Fruit fly (Drosophila melanogaster) whole organism, embryonic: ENCODE data around the gene Wnt6.

Experiments used
- Awh ChIP-seq: fragments of 200-800 bp; sonication (Bioruptor generic); IDR thresholded peaks from 2 replicates; pipeline ENCODE4, ENCODE4 v1.3.6; 2022; ENCODE audit warnings: missing biosample characterization, missing genetic modification characterization
- CG10209 ChIP-seq: fragments of 200-800 bp; sonication (Bioruptor generic); optimal IDR thresholded peaks from 3 replicates; lab custom pipeline; 2017; ENCODE audit warnings: missing biosample characterization, mild to moderate bottlenecking, missing genetic modification characterization, missing genetic modification reagents
- CG10267 ChIP-seq: fragments of 200-800 bp; sonication (Bioruptor generic); optimal IDR thresholded peaks from 2 replicates; lab custom pipeline; 2018; ENCODE audit warnings: missing biosample characterization, mild to moderate bottlenecking, missing genetic modification characterization, moderate library complexity
- CG10462 ChIP-seq: fragments of 200-800 bp; sonication (Bioruptor generic); optimal IDR thresholded peaks from 2 replicates; lab custom pipeline; 2016; ENCODE audit warnings: missing biosample characterization, missing genetic modification characterization
- CG14014 ChIP-seq: fragments of 200-800 bp; sonication (Bioruptor generic); IDR thresholded peaks from 2 replicates; pipeline ENCODE4 v1.3.6; 2022; ENCODE audit warnings: missing biosample characterization, missing genetic modification characterization
- CG14441 ChIP-seq: fragments of 200-800 bp; sonication (Bioruptor generic); IDR thresholded peaks from 2 replicates; pipeline ENCODE4 v1.3.6; 2022; ENCODE audit warnings: missing biosample characterization, missing genetic modification characterization
- CG14965 ChIP-seq: fragments of 200-800 bp; sonication (Bioruptor generic); optimal IDR thresholded peaks from 2 replicates; lab custom pipeline; 2016; ENCODE audit warnings: missing biosample characterization, missing genetic modification characterization, borderline replicate concordance
- CG16815 ChIP-seq: fragments of 200-800 bp; sonication (Bioruptor generic); optimal IDR thresholded peaks from 3 replicates; lab custom pipeline; 2017; ENCODE audit warnings: missing biosample characterization, mild to moderate bottlenecking, missing genetic modification characterization
- CG17361 ChIP-seq: fragments of 200-800 bp; sonication (Bioruptor generic); IDR thresholded peaks from 3 replicates; pipeline ENCODE4 v1.3.6; 2022; ENCODE audit warnings: missing biosample characterization, missing genetic modification characterization
- CG17612 ChIP-seq: fragments of 200-800 bp; sonication (Bioruptor generic); IDR thresholded peaks from 2 replicates; pipeline ENCODE4 v1.3.6; 2022; ENCODE audit warnings: missing biosample characterization, missing genetic modification characterization
- CG2116 ChIP-seq: fragments of 200-800 bp; sonication (Bioruptor generic); optimal IDR thresholded peaks from 3 replicates; lab custom pipeline; 2018; ENCODE audit warnings: missing biosample characterization, mild to moderate bottlenecking, missing genetic modification characterization
- CG31365 ChIP-seq: fragments of 200-800 bp; sonication (Bioruptor generic); optimal IDR thresholded peaks from 2 replicates; lab custom pipeline; 2018; ENCODE audit warnings: missing biosample characterization, mild to moderate bottlenecking, missing genetic modification characterization
- CG32532 ChIP-seq: fragments of 200-800 bp; sonication (Bioruptor generic); IDR thresholded peaks from 2 replicates; pipeline ENCODE4 v1.3.6; 2022; ENCODE audit warnings: missing biosample characterization, missing genetic modification characterization
- CG4282 ChIP-seq: fragments of 200-800 bp; sonication (Bioruptor generic); optimal IDR thresholded peaks from 2 replicates; lab custom pipeline; 2016; ENCODE audit warnings: missing biosample characterization, missing genetic modification characterization
- CG6791 ChIP-seq: fragments of 200-800 bp; sonication (Bioruptor generic); IDR thresholded peaks from 3 replicates; pipeline ENCODE4 v1.3.6; 2022; ENCODE audit warnings: missing biosample characterization, missing genetic modification characterization; ENCODE audit not compliant: partially characterized antibody
- CG7745 ChIP-seq: fragments of 200-800 bp; sonication (Bioruptor generic); optimal IDR thresholded peaks from 2 replicates; lab custom pipeline; 2018; ENCODE audit warnings: missing biosample characterization, mild to moderate bottlenecking, missing genetic modification characterization, moderate library complexity
- CG8290 ChIP-seq, 3 experiments: fragments of 200-800 bp; sonication (Bioruptor generic); optimal IDR thresholded peaks; 2 replicates each; lab custom pipeline; 2016 to 2019; ENCODE audit warnings: missing biosample characterization in 3 of 3, missing genetic modification characterization in 3 of 3, mild to moderate bottlenecking in 2 of 3, moderate library complexity in 1 of 3
- CG9932 ChIP-seq: fragments of 200-800 bp; sonication (Bioruptor generic); IDR thresholded peaks from 2 replicates; pipeline ENCODE4 v1.3.6; 2022; ENCODE audit warnings: missing biosample characterization, missing genetic modification characterization
- CkIIα-i1 ChIP-seq: fragments of 200-800 bp; sonication (Bioruptor generic); IDR thresholded peaks from 2 replicates; pipeline ENCODE4 v1.3.6; 2022; ENCODE audit warnings: missing biosample characterization, missing genetic modification characterization
- Dad ChIP-seq: fragments of 200-800 bp; sonication (Bioruptor generic); optimal IDR thresholded peaks from 3 replicates; lab custom pipeline; 2016; ENCODE audit warnings: missing biosample characterization, missing genetic modification characterization
- Dfd ChIP-seq, 2 experiments: fragments of >200 bp; optimal IDR thresholded peaks; 2 replicates each; lab custom pipeline; 2017; ENCODE audit warnings: missing biosample characterization in 2 of 2, missing genetic modification characterization in 2 of 2
- Fer3 ChIP-seq: fragments of 200-800 bp; sonication (Bioruptor generic); optimal IDR thresholded peaks from 2 replicates; lab custom pipeline; 2018; ENCODE audit warnings: missing biosample characterization, mild to moderate bottlenecking, missing genetic modification characterization, moderate library complexity
- Meics ChIP-seq: fragments of 200-800 bp; sonication (Bioruptor generic); optimal IDR thresholded peaks from 2 replicates; lab custom pipeline; 2017; ENCODE audit warnings: missing biosample characterization, mild to moderate bottlenecking, missing genetic modification characterization
- Sin3A ChIP-seq: fragments of >200 bp; optimal IDR thresholded peaks from 2 replicates; lab custom pipeline; 2018
- Stat92E ChIP-seq, 3 experiments: fragments of >200 bp in 2 of 3; fragments of 200-800 bp in 1 of 3; sonication (Bioruptor generic) in 1 of 3; optimal IDR thresholded peaks; 2 replicates each; lab custom pipeline; 2017 to 2019; ENCODE audit warnings: missing biosample characterization in 3 of 3, missing genetic modification characterization in 3 of 3, mild to moderate bottlenecking in 1 of 3, moderate library complexity in 1 of 3
- Tbp ChIP-seq: fragments of >200 bp; optimal IDR thresholded peaks from 2 replicates; lab custom pipeline; 2018; ENCODE audit warnings: missing biosample characterization, missing genetic modification characterization
- YL-1 ChIP-seq: fragments of 200-800 bp; sonication (Bioruptor generic); optimal IDR thresholded peaks from 3 replicates; lab custom pipeline; 2017; ENCODE audit warnings: missing biosample characterization, mild to moderate bottlenecking, missing genetic modification characterization
- ash1 ChIP-seq: fragments of 200-800 bp; sonication (Bioruptor generic); optimal IDR thresholded peaks from 2 replicates; lab custom pipeline; 2018; ENCODE audit warnings: missing biosample characterization, mild to moderate bottlenecking, missing genetic modification characterization
- cad ChIP-seq: fragments of >200 bp; optimal IDR thresholded peaks from 2 replicates; lab custom pipeline; 2017; ENCODE audit warnings: missing biosample characterization, missing genetic modification characterization
- cg ChIP-seq: fragments of 200-800 bp; sonication (Bioruptor generic); optimal IDR thresholded peaks from 3 replicates; lab custom pipeline; 2019; ENCODE audit warnings: missing biosample characterization, mild to moderate bottlenecking, missing genetic modification characterization, moderate library complexity
- ci ChIP-seq: fragments of 200-800 bp; sonication (Bioruptor generic); IDR thresholded peaks from 3 replicates; pipeline ENCODE4 v1.3.6; 2022; ENCODE audit warnings: missing biosample characterization, missing genetic modification characterization
- corto ChIP-seq: fragments of 200-800 bp; sonication (Bioruptor generic); optimal IDR thresholded peaks from 2 replicates; lab custom pipeline; 2016; ENCODE audit warnings: missing biosample characterization, mild to moderate bottlenecking, missing genetic modification characterization, moderate library complexity
- crol ChIP-seq: fragments of 200-800 bp; sonication (Bioruptor generic); IDR thresholded peaks from 2 replicates; pipeline ENCODE4 v1.3.6; 2022; ENCODE audit warnings: missing biosample characterization, missing genetic modification characterization
- dati ChIP-seq: fragments of 200-800 bp; sonication (Bioruptor generic); IDR thresholded peaks from 2 replicates; pipeline ENCODE4 v1.3.6; 2022; ENCODE audit warnings: missing biosample characterization, missing genetic modification characterization
- ems ChIP-seq: fragments of 200-800 bp; sonication (Bioruptor generic); optimal IDR thresholded peaks from 3 replicates; lab custom pipeline; 2016; ENCODE audit warnings: missing biosample characterization, missing genetic modification characterization
- ken ChIP-seq: fragments of 200-800 bp; sonication (Bioruptor generic); IDR thresholded peaks from 3 replicates; pipeline ENCODE4 v1.3.6; 2022; ENCODE audit warnings: missing biosample characterization, missing genetic modification characterization
- lbe ChIP-seq: fragments of 200-800 bp; sonication (Bioruptor generic); optimal IDR thresholded peaks from 2 replicates; lab custom pipeline; 2016; ENCODE audit warnings: missing biosample characterization, mild to moderate bottlenecking, missing genetic modification characterization
- nom ChIP-seq: fragments of 200-800 bp; sonication (Bioruptor generic); optimal IDR thresholded peaks from 2 replicates; lab custom pipeline; 2017; ENCODE audit warnings: missing biosample characterization, missing genetic modification characterization, mild to moderate bottlenecking, moderate library complexity, missing genetic modification reagents
- pita ChIP-seq: fragments of 200-800 bp; sonication (Bioruptor generic); optimal IDR thresholded peaks from 2 replicates; lab custom pipeline; 2017; ENCODE audit warnings: missing biosample characterization, mild to moderate bottlenecking, missing genetic modification characterization
- run ChIP-seq: fragments of 200-800 bp; sonication (Bioruptor generic); optimal IDR thresholded peaks from 3 replicates; lab custom pipeline; 2018; ENCODE audit warnings: missing biosample characterization, mild to moderate bottlenecking, missing genetic modification characterization
- sc ChIP-seq, 3 experiments: fragments of >200 bp in 2 of 3; fragments of 200-800 bp in 1 of 3; sonication (Bioruptor generic) in 1 of 3; optimal IDR thresholded peaks; 2 replicates in 2 of 3; 3 replicates in 1 of 3; lab custom pipeline; 2017; ENCODE audit warnings: mild to moderate bottlenecking in 1 of 3, missing biosample characterization in 1 of 3, missing genetic modification characterization in 1 of 3, missing genetic modification reagents in 1 of 3
- schlank ChIP-seq: fragments of 200-800 bp; sonication (Bioruptor generic); optimal IDR thresholded peaks from 2 replicates; lab custom pipeline; 2018; ENCODE audit warnings: missing biosample characterization, mild to moderate bottlenecking, missing genetic modification characterization
- sens ChIP-seq: fragments of 200-800 bp; sonication (Bioruptor generic); peaks from one replicate; lab custom pipeline; 2016; ENCODE audit warnings: missing biosample characterization, missing genetic modification characterization
- stwl ChIP-seq: fragments of 200-800 bp; sonication (Bioruptor generic); optimal IDR thresholded peaks from 3 replicates; lab custom pipeline; 2018; ENCODE audit warnings: missing biosample characterization, mild to moderate bottlenecking, missing genetic modification characterization, moderate library complexity
- trem ChIP-seq: fragments of 200-800 bp; optimal IDR thresholded peaks from 3 replicates; lab custom pipeline; 2019; ENCODE audit warnings: missing biosample characterization, mild to moderate bottlenecking, missing genetic modification characterization, moderate library complexity
- wek ChIP-seq: fragments of 200-800 bp; sonication (Bioruptor generic); optimal IDR thresholded peaks from 3 replicates; lab custom pipeline; 2018; ENCODE audit warnings: missing biosample characterization, mild to moderate bottlenecking, missing genetic modification characterization, moderate library complexity
- zf30C ChIP-seq: fragments of 200-800 bp; sonication (Bioruptor generic); optimal IDR thresholded peaks from 3 replicates; lab custom pipeline; 2018; ENCODE audit warnings: missing biosample characterization, mild to moderate bottlenecking, missing genetic modification characterization

Wnt6 gene

DNA sequence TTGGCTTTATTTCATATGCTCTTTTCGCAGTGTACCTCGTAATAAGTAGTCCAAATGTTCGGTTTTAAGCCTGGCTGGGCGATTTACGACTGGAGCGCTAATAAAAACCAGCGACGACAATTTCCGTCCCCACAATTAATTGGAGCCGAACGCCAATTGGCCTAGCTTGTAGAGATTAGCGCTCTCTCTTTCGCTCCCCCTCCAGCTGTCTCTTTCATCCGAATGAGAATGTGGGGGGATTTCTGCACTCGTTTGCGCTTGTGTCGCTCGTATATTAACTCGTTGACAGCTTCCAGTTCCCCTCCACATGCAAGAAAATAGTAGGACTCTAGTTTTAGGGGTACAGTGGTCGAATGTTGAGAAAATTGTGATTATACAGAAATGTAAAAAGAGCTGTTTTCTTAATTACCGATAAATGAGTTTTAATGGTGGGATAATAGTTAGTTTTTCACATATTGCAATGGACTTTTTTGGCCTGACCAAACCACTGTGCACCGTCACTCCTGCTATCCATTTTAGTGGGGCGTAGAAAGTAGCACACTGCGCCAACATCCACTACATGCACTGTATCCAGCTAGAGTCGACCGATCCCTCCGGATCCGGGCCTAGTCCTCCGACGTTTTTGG lies 20.2 kb upstream of the Wnt6 start (continued):
- TF ChIP-seq CG4282 (GFP tag; lab: Kevin White, UChicago) (no peak), schlank (tag; lab: Kevin White, UChicago) (no peak), cg (no peak), sc (optimal IDR thresholded peaks at IDR 0.05; lab: Kevin White, UChicago) (no peak), sc (GFP tag; optimal IDR thresholded peaks at IDR 0.05; lab: Kevin White, UChicago) (no peak)

DNA sequence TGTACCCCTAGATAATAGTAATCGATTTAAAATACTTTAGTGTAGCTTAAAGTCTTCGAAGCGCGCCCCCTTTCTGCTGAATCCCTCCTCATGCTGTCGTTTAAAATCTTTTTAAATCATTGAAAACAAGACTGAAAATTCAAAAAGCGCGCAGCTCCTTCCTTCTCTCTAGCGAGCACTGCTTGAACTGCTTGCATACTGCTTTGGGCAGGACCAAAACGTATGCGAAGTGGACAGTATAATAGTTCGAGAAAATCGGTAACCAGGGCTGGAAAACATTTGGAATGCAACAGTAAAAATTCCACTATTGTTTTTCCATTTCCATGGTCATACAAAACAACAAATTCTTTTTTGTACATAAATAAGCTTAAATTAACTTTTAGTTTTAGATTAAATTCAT lies 18.0 kb upstream of the Wnt6 start:
- TF ChIP-seq Dad (GFP tag; lab: Kevin White, UChicago) (no peak), CG16815 (GFP tag; lab: Kevin White, UChicago) (no peak), CG2116 (GFP tag; lab: Kevin White, UChicago) (peak; percentile 7), CG8290 (GFP tag; optimal IDR thresholded peaks at IDR 0.05; lab: Kevin White, UChicago) (peak; percentile 19), CG8290 (tag; optimal IDR thresholded peaks at IDR 0.05; lab: Kevin White, UChicago) (peak in 1 of 2 experiments; percentile 26), ash1 (GFP tag; lab: Kevin White, UChicago) (no peak), sens (peak; percentile 66), dati (GFP tag; lab: Robert Waterston, UW) (no peak), CG17612 (no peak), pita (GFP tag; lab: Kevin White, UChicago) (no peak), stwl (tag; lab: Kevin White, UChicago) (peak; percentile 95), trem (tag; lab: Kevin White, UChicago) (peak; percentile 56), CG10462 (no peak), CG6791 (GFP tag; lab: Robert Waterston, UW) (0 out of 3 replicates have a peak, but pooled peaks have one; percentile 25), CG10267 (no peak), Dfd (GFP tag; optimal IDR thresholded peaks at IDR 0.05; lab: Kevin White, UChicago) (peak in 1 of 2 experiments; percentile 60), CG17361 (GFP tag; lab: Robert Waterston, UW) (no peak), cad (peak; percentile 35), CG31365 (tag; lab: Kevin White, UChicago) (peak; percentile 96), ci (GFP tag; lab: Robert Waterston, UW) (no peak)

DNA sequence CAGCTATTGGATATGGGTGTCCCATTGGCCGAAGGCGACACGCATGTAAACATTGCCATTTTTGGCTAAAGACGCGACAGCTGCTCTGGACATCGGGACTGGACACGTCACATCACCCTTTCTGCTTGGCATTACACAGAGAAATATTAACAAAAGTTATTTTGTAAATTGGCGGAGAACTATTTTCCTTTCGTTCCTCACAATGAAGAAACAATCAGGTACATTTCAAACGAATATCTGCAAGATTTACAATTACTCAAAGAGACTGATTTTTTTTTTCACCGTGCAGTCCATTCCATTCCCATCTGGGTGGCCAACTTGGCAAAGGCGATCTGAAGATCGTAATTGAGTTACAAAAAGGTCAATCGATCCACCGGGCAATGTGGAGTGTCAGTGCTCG lies 14.2 kb upstream of the Wnt6 start:
- TF ChIP-seq ems (GFP tag; lab: Kevin White, UChicago) (no peak), Meics (no peak), ken (no peak), Fer3 (no peak), CG10209 (no peak), wek (no peak)

DNA sequence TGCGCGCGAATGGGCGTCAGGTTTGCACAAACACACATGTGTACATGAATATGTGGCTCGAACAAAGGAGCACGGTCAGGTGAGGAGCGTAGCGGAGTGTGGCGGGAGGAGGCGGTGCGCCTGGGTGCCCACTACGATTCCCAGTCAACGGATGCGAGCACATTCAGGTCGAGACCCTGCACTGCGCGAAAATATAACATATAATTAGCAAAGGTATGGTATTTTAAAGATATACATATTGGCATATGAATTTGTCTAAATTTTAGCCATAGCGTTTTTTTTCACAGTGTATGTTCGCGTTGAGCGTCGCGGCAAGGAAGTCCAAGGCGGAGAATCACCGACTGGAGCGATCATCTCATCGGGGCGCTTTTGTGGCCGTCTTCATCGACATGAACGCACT lies 13.6 kb upstream of the Wnt6 start:
- TF ChIP-seq zf30C (GFP tag; lab: Kevin White, UChicago) (peak; percentile 4), corto (peak; percentile 44), Awh (GFP tag; lab: Robert Waterston, UW) (no peak), lbe (GFP tag; lab: Kevin White, UChicago) (peak; percentile 84), YL-1 (GFP tag; lab: Kevin White, UChicago) (no peak), CkIIα-i1 (GFP tag; lab: Robert Waterston, UW) (no peak), CG7745 (tag; lab: Kevin White, UChicago) (no peak), Sin3A (no peak), crol (GFP tag; lab: Robert Waterston, UW) (peak; percentile 48; the same call in 1 of the 2 replicates), CG14441 (GFP tag; lab: Robert Waterston, UW) (no peak), CG14965 (GFP tag; lab: Kevin White, UChicago) (no peak), CG9932 (GFP tag; lab: Robert Waterston, UW) (no peak), CG32532 (GFP tag; lab: Robert Waterston, UW) (no peak), CG14014 (GFP tag; lab: Robert Waterston, UW) (no peak), Stat92E (GFP tag; optimal IDR thresholded peaks at IDR 0.05; lab: Kevin White, UChicago) (no peak), nom (peak; percentile 60), Tbp (GFP tag; lab: Kevin White, UChicago) (no peak), run (tag; lab: Kevin White, UChicago) (no peak)
